Fruit fly (Drosophila melanogaster): ENCODE data around the gene sov.

DNA sequence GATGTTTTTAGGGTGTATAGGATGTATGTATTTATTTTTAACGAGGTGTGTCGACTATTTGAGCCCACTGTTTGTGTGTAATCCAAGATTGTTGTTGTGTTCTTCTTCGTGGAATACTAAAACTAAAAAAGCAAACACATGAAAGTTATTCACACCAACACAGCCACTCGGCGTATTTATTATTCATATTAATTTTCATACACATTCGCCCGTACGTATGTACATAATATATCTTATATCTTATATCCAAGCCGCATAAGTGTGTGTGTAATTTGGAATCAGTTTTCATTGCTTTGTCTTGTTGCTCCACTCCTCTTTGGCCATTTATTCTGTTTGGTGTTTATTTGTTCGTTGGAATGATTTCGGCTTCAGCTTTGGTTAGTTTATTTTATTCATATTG, 45.5 kb upstream of the sov start:
- TF ChIP-seq pfk (GFP tag; optimal IDR thresholded peaks at IDR 0.05) (no peak), psq (GFP tag; optimal IDR thresholded peaks at IDR 0.05) (no peak), dati (GFP tag; IDR thresholded peaks at IDR 0.05) (no peak), Antp (GFP tag; optimal IDR thresholded peaks at IDR 0.05) (no peak), tll (GFP tag; optimal IDR thresholded peaks at IDR 0.05) (no peak), Awh (GFP tag; IDR thresholded peaks at IDR 0.05) (no peak), CG17829 (tag; optimal IDR thresholded peaks at IDR 0.05) (no peak), CkIIα-i1 (GFP tag; IDR thresholded peaks at IDR 0.05) (no peak), CG10654 (GFP tag; optimal IDR thresholded peaks at IDR 0.05) (no peak), abd-A (tag; optimal IDR thresholded peaks at IDR 0.05) (no peak), gcm2 (GFP tag; optimal IDR thresholded peaks at IDR 0.05) (no peak), CG11695 (GFP tag; IDR thresholded peaks at IDR 0.05) (no peak), CG1024 (GFP tag; IDR thresholded peaks at IDR 0.05) (no peak), tap (tag; optimal IDR thresholded peaks at IDR 0.05) (no peak)
